Worm (Caenorhabditis elegans) whole organism, midembryonic: ENCODE measurements around the gene gfi-1.

Experiments
- T22C8.4 ChIP-seq: fragments of 200-800 bp; sonication (Bioruptor generic); IDR thresholded peaks from 2 replicates; pipeline ENCODE4 v1.3.6; 2022; ENCODE audit warnings: missing genetic modification characterization, missing compliant biosample characterization
- cog-1 ChIP-seq: sonication (generic microtip); optimal IDR thresholded peaks from 2 replicates; lab custom pipeline; 2016; ENCODE audit warnings: missing genetic modification characterization, missing compliant biosample characterization
- ref-1 ChIP-seq: fragments of 200-800 bp; sonication (Bioruptor generic); conservative IDR thresholded peaks from 2 replicates; pipeline ENCODE4 v1.3.6; 2022; ENCODE audit warnings: missing genetic modification reagents, missing genetic modification characterization, missing compliant biosample characterization

The gfi-1 gene

DNA sequence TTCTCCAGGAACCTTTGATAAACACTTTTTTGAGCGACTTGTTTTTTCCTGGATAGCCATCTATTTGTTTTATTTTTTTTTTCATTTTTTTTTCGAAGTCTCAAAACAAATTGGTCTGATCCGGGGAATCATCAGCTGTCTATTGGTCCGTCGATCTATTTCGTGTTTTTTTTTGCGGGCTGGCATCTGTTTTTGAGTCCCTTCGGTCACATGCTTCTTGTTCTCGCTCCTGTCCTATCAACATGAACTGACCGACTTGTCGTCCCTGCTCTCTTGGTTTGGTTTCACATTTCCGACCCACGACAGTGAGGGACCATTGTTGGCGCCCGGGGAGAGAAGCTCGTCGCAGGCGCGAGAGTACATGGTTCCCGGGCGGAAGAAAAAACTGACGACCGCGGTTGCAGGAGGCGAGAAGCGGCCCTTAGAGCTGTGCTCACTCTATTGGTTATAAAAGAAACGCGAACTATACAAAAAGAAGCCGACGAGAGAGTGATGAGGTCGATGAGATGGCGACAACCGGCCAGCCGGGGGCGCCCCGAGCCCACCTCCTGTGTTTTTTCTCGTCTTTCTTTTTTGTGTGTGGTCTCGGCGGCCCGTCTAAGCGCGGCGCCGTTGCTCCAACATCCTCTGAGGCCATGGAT, 55.1 kb downstream of the gfi-1 start:
- no peak for TF ChIP-seq T22C8.4
- TF ChIP-seq cog-1 (tag; lab: Kevin White, UChicago): no peak
- TF ChIP-seq ref-1: no peak
